Fruit fly (Drosophila melanogaster) whole organism, prepupa: ENCODE measurements around the gene cerv.
A peak's percentile ranks its signal among the peaks of the same experiment; 100 is the strongest.

Source experiments
- Blimp-1 ChIP-seq: fragments of 200-800 bp; sonication (Bioruptor generic); optimal IDR thresholded peaks from 3 replicates; lab custom pipeline; 2017; ENCODE audit warnings: missing biosample characterization, missing genetic modification characterization, mild to moderate bottlenecking, moderate library complexity, missing genetic modification reagents
- CG10669 ChIP-seq: fragments of 200-800 bp; sonication (Bioruptor generic); optimal IDR thresholded peaks from 3 replicates; lab custom pipeline; 2018; ENCODE audit warnings: missing biosample characterization, mild to moderate bottlenecking, missing genetic modification characterization, moderate library complexity
- CG11762 ChIP-seq: fragments of 200-800 bp; sonication (Bioruptor generic); optimal IDR thresholded peaks from 3 replicates; lab custom pipeline; 2016; ENCODE audit warnings: missing biosample characterization, missing genetic modification characterization; ENCODE audit not compliant: insufficient read depth
- CG11902 ChIP-seq: fragments of 200-800 bp; sonication (Bioruptor generic); optimal IDR thresholded peaks from 3 replicates; lab custom pipeline; 2016; ENCODE audit warnings: missing biosample characterization, missing genetic modification characterization
- CG15336 ChIP-seq: fragments of 200-800 bp; sonication (Bioruptor generic); IDR thresholded peaks from 2 replicates; pipeline ENCODE4 v1.3.6; 2022; ENCODE audit warnings: missing biosample characterization, missing genetic modification characterization
- CG1621 ChIP-seq: fragments of 200-800 bp; sonication (Bioruptor generic); optimal IDR thresholded peaks from 3 replicates; lab custom pipeline; 2018; ENCODE audit warnings: missing biosample characterization, mild to moderate bottlenecking, missing genetic modification characterization
- CG16779 ChIP-seq: fragments of 200-800 bp; sonication (Bioruptor generic); optimal IDR thresholded peaks from 3 replicates; lab custom pipeline; 2017; ENCODE audit warnings: missing biosample characterization, mild to moderate bottlenecking, missing genetic modification characterization
- CG3032 ChIP-seq: fragments of 200-800 bp; optimal IDR thresholded peaks from 2 replicates; lab custom pipeline; 2019; ENCODE audit warnings: missing biosample characterization, mild to moderate bottlenecking, missing genetic modification characterization, moderate library complexity
- CG31627 ChIP-seq: fragments of 200-800 bp; sonication (Bioruptor generic); optimal IDR thresholded peaks from 3 replicates; lab custom pipeline; 2016; ENCODE audit warnings: missing biosample characterization, missing genetic modification characterization
- CG32006 ChIP-seq: fragments of 200-800 bp; sonication (Bioruptor generic); optimal IDR thresholded peaks from 3 replicates; lab custom pipeline; 2017; ENCODE audit warnings: missing biosample characterization, mild to moderate bottlenecking, missing genetic modification characterization
- CG34406 ChIP-seq: fragments of 200-800 bp; sonication (Bioruptor generic); optimal IDR thresholded peaks from 3 replicates; lab custom pipeline; 2016; ENCODE audit warnings: missing biosample characterization, missing genetic modification characterization
- CG3919 ChIP-seq: fragments of 200-800 bp; sonication (Bioruptor generic); optimal IDR thresholded peaks from 3 replicates; lab custom pipeline; 2016; ENCODE audit warnings: missing biosample characterization, missing genetic modification characterization
- CG4318 ChIP-seq: fragments of 200-800 bp; sonication (Bioruptor generic); optimal IDR thresholded peaks from 3 replicates; lab custom pipeline; 2017; ENCODE audit warnings: missing biosample characterization, mild to moderate bottlenecking, missing genetic modification characterization
- CG6163 ChIP-seq: fragments of 200-800 bp; sonication (Bioruptor generic); IDR thresholded peaks from 3 replicates; pipeline ENCODE4 v1.3.6; 2022; ENCODE audit warnings: missing biosample characterization, missing genetic modification characterization
- CG6276 ChIP-seq: fragments of 200-800 bp; sonication (Bioruptor generic); optimal IDR thresholded peaks from 2 replicates; lab custom pipeline; 2017; ENCODE audit warnings: missing biosample characterization, mild to moderate bottlenecking, missing genetic modification characterization
- CG6792 ChIP-seq: fragments of 200-800 bp; sonication (Bioruptor generic); optimal IDR thresholded peaks from 3 replicates; lab custom pipeline; 2016; ENCODE audit warnings: missing biosample characterization, missing genetic modification characterization
- CG6808 ChIP-seq: fragments of 200-800 bp; sonication (Bioruptor generic); optimal IDR thresholded peaks from 3 replicates; lab custom pipeline; 2017; ENCODE audit warnings: missing biosample characterization, missing genetic modification characterization, mild to moderate bottlenecking, moderate library complexity, missing genetic modification reagents
- CG7368 ChIP-seq: fragments of 200-800 bp; sonication (Bioruptor generic); optimal IDR thresholded peaks from 3 replicates; lab custom pipeline; 2016; ENCODE audit warnings: missing biosample characterization, missing genetic modification characterization
- CG8119 ChIP-seq: fragments of 200-800 bp; sonication (Bioruptor generic); IDR thresholded peaks from 3 replicates; pipeline ENCODE4 v1.3.6; 2022; ENCODE audit warnings: missing biosample characterization, missing genetic modification characterization
- CG8632 ChIP-seq: fragments of 200-800 bp; sonication (Bioruptor generic); optimal IDR thresholded peaks from 3 replicates; lab custom pipeline; 2016; ENCODE audit warnings: missing biosample characterization, missing genetic modification characterization
- CG9139 ChIP-seq: fragments of 200-800 bp; sonication (Bioruptor generic); optimal IDR thresholded peaks from 3 replicates; lab custom pipeline; 2017; ENCODE audit warnings: missing biosample characterization, mild to moderate bottlenecking, missing genetic modification characterization
- Eip75B ChIP-seq: fragments of 200-800 bp; sonication (Bioruptor generic); optimal IDR thresholded peaks from 3 replicates; lab custom pipeline; 2016; ENCODE audit warnings: missing biosample characterization, missing genetic modification characterization
- Eip78C ChIP-seq: fragments of 200-800 bp; sonication (Bioruptor generic); peaks from one replicate; lab custom pipeline; 2016; ENCODE audit warnings: missing biosample characterization, missing genetic modification characterization
- Ets21C ChIP-seq: fragments of 200-800 bp; sonication (Bioruptor generic); optimal IDR thresholded peaks from 3 replicates; lab custom pipeline; 2016; ENCODE audit warnings: missing biosample characterization, missing genetic modification characterization
- Hr38 ChIP-seq: sonication (Bioruptor generic); optimal IDR thresholded peaks from 2 replicates; lab custom pipeline; 2016; ENCODE audit warnings: missing biosample characterization, missing genetic modification characterization
- Hr39 ChIP-seq: fragments of 200-800 bp; sonication (Bioruptor generic); optimal IDR thresholded peaks from 2 replicates; lab custom pipeline; 2016; ENCODE audit warnings: missing biosample characterization, missing genetic modification characterization
- Hr4 ChIP-seq: fragments of 200-800 bp; sonication (Bioruptor generic); optimal IDR thresholded peaks from 3 replicates; lab custom pipeline; 2016; ENCODE audit warnings: missing biosample characterization, missing genetic modification characterization
- Lpt ChIP-seq: fragments of 200-800 bp; sonication (Bioruptor generic); optimal IDR thresholded peaks from 3 replicates; lab custom pipeline; 2016; ENCODE audit warnings: missing biosample characterization, missing genetic modification characterization
- Met ChIP-seq: fragments of 200-800 bp; sonication (Bioruptor generic); optimal IDR thresholded peaks from 3 replicates; lab custom pipeline; 2016; ENCODE audit warnings: missing biosample characterization, missing genetic modification characterization
- OdsH ChIP-seq: fragments of 200-800 bp; sonication (Bioruptor generic); optimal IDR thresholded peaks from 3 replicates; lab custom pipeline; 2016; ENCODE audit warnings: missing biosample characterization, missing genetic modification characterization
- Smox ChIP-seq: fragments of 200-800 bp; sonication (Bioruptor generic); optimal IDR thresholded peaks from 3 replicates; lab custom pipeline; 2016; ENCODE audit warnings: missing biosample characterization, missing genetic modification characterization
- Sox102F ChIP-seq: fragments of 200-800 bp; sonication (Bioruptor generic); optimal IDR thresholded peaks from 2 replicates; lab custom pipeline; 2016; ENCODE audit warnings: missing biosample characterization, mild to moderate bottlenecking, missing genetic modification characterization
- Sox14 ChIP-seq: fragments of 200-800 bp; sonication (Bioruptor generic); optimal IDR thresholded peaks from 3 replicates; lab custom pipeline; 2016; ENCODE audit warnings: missing biosample characterization, missing genetic modification characterization
- Sox15 ChIP-seq: fragments of 200-800 bp; sonication (Bioruptor generic); optimal IDR thresholded peaks from 3 replicates; lab custom pipeline; 2016; ENCODE audit warnings: missing biosample characterization, missing genetic modification characterization
- achi ChIP-seq: fragments of 200-800 bp; sonication (Bioruptor generic); optimal IDR thresholded peaks from 3 replicates; lab custom pipeline; 2016; ENCODE audit warnings: missing biosample characterization, missing genetic modification characterization
- acj6 ChIP-seq: fragments of 200-800 bp; sonication (Bioruptor generic); optimal IDR thresholded peaks from 3 replicates; lab custom pipeline; 2016; ENCODE audit warnings: missing biosample characterization, missing genetic modification characterization
- cyc ChIP-seq: fragments of 200-800 bp; sonication (Bioruptor generic); optimal IDR thresholded peaks from 3 replicates; lab custom pipeline; 2016; ENCODE audit warnings: missing biosample characterization, missing genetic modification characterization
- dac ChIP-seq: fragments of 200-800 bp; sonication (Bioruptor generic); optimal IDR thresholded peaks from 2 replicates; lab custom pipeline; 2017; ENCODE audit warnings: missing biosample characterization, mild to moderate bottlenecking, missing genetic modification characterization
- dsx ChIP-seq: fragments of 200-800 bp; optimal IDR thresholded peaks from 3 replicates; lab custom pipeline; 2019; ENCODE audit warnings: missing biosample characterization, mild to moderate bottlenecking, missing genetic modification characterization, moderate library complexity; ENCODE audit not compliant: poor library complexity, severe bottlenecking
- eg ChIP-seq: fragments of 200-800 bp; sonication (Bioruptor generic); IDR thresholded peaks from 3 replicates; pipeline ENCODE4 v1.3.6; 2022; ENCODE audit warnings: missing biosample characterization, missing genetic modification characterization
- esn ChIP-seq: fragments of 200-800 bp; sonication (Bioruptor generic); optimal IDR thresholded peaks from 2 replicates; lab custom pipeline; 2016; ENCODE audit warnings: missing biosample characterization, mild to moderate bottlenecking, missing genetic modification characterization, moderate library complexity
- fd59A ChIP-seq: fragments of 200-800 bp; sonication (Bioruptor generic); optimal IDR thresholded peaks from 2 replicates; lab custom pipeline; 2017; ENCODE audit warnings: missing biosample characterization, mild to moderate bottlenecking, missing genetic modification characterization, missing genetic modification reagents
- fd85E ChIP-seq: fragments of 200-800 bp; sonication (Bioruptor generic); optimal IDR thresholded peaks from 3 replicates; lab custom pipeline; 2016; ENCODE audit warnings: missing biosample characterization, missing genetic modification characterization
- fkh ChIP-seq: fragments of 200-800 bp; sonication (Bioruptor generic); optimal IDR thresholded peaks from 3 replicates; lab custom pipeline; 2017; ENCODE audit warnings: missing biosample characterization, mild to moderate bottlenecking, missing genetic modification characterization, moderate library complexity
- lz ChIP-seq: fragments of 200-800 bp; sonication (Bioruptor generic); optimal IDR thresholded peaks from 3 replicates; lab custom pipeline; 2016; ENCODE audit warnings: missing biosample characterization, missing genetic modification characterization
- net ChIP-seq: fragments of 200-800 bp; sonication (Bioruptor generic); optimal IDR thresholded peaks from 3 replicates; lab custom pipeline; 2016; ENCODE audit warnings: missing biosample characterization, missing genetic modification characterization
- pdm3 ChIP-seq: fragments of 200-800 bp; sonication (Bioruptor generic); optimal IDR thresholded peaks from 3 replicates; lab custom pipeline; 2016; ENCODE audit warnings: missing biosample characterization, missing genetic modification characterization
- salr ChIP-seq, 2 experiments: fragments of 200-800 bp; sonication (Bioruptor generic); optimal IDR thresholded peaks; 3 replicates each; lab custom pipeline; 2016 to 2018; ENCODE audit warnings: missing biosample characterization in 2 of 2, missing genetic modification characterization in 2 of 2, mild to moderate bottlenecking in 1 of 2
- spab ChIP-seq: fragments of 200-800 bp; sonication (Bioruptor generic); optimal IDR thresholded peaks from 2 replicates; lab custom pipeline; 2017; ENCODE audit warnings: missing biosample characterization, mild to moderate bottlenecking, missing genetic modification characterization, missing genetic modification reagents
- svp ChIP-seq: fragments of 200-800 bp; sonication (Bioruptor generic); peaks from one replicate; lab custom pipeline; 2016; ENCODE audit warnings: missing biosample characterization, missing genetic modification characterization
- topi ChIP-seq: fragments of 200-800 bp; sonication (Bioruptor generic); optimal IDR thresholded peaks from 3 replicates; lab custom pipeline; 2016; ENCODE audit warnings: missing biosample characterization, missing genetic modification characterization

cerv gene

DNA sequence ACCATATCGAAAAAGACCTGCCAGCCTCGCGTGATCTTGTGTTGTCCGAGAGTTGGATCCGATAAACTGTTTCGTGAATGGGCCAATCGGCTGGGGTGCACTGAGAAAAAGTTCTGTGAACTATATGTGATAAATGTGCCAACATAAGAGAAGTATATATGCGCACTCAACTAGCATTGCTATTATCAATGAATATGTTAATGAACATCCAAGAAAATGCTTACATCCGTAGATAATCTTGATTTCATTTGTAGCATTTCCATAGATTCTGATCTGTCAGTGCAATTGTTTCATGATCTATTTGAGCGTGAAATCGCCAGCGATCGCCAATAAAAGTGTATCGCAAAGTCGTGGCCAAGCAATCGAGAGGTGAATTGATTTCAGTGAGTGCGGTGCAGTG is 23.3 kb upstream of the cerv start (continued):
- no peak for TF ChIP-seq cyc (GFP tag; lab: Kevin White, UChicago)

DNA sequence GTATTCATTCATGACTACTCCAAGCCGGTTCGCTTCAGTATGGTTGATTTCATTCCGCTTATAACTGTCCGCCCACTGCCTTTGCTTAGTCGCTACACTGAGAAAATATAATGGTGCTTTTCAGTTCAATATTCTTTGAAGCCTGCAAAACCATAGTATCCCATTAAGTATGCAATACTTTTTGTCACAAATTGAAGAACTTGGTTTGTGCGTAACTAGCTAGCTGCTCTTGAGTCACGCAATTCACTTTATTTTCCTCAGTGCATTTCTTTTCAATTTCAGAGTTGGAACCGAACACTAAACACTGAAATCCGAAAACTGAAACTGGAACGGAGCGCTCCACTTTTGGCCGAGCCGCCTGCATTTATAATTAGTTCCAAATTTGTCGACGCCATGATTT is 21.7 kb upstream of the cerv start:
- no peak for TF ChIP-seq fkh
- TF ChIP-seq CG32006 (GFP tag; lab: Kevin White, UChicago): peak; percentile 56
- TF ChIP-seq CG6163 (GFP tag; lab: Robert Waterston, UW): peak; percentile 48; the same call in 2 of the 3 replicates
- no peak for TF ChIP-seq CG16779 (tag; lab: Kevin White, UChicago)
- no peak for TF ChIP-seq CG34406 (GFP tag; lab: Kevin White, UChicago)
- TF ChIP-seq CG7368: no peak
- TF ChIP-seq achi (GFP tag; lab: Kevin White, UChicago): no peak
- TF ChIP-seq fd59A (GFP tag; lab: Kevin White, UChicago): no peak
- TF ChIP-seq Sox15 (GFP tag; lab: Kevin White, UChicago): no peak
- TF ChIP-seq Hr4 (GFP tag; lab: Kevin White, UChicago): peak; percentile 67
- no peak for TF ChIP-seq dac (GFP tag; lab: Kevin White, UChicago)
- no peak for TF ChIP-seq CG6808 (GFP tag; lab: Kevin White, UChicago)
- no peak for TF ChIP-seq CG1621 (tag; lab: Kevin White, UChicago)
- TF ChIP-seq svp: peak; percentile 65
- TF ChIP-seq lz (GFP tag; lab: Kevin White, UChicago): peak; percentile 29
- peak; percentile 78 for TF ChIP-seq CG15336
- no peak for TF ChIP-seq Smox
- peak; percentile 25 for TF ChIP-seq CG3919 (GFP tag; lab: Kevin White, UChicago)
- no peak for TF ChIP-seq CG6792 (GFP tag; lab: Kevin White, UChicago)
- no peak for TF ChIP-seq CG9139 (GFP tag; lab: Kevin White, UChicago)
- peak; percentile 17 for TF ChIP-seq acj6 (GFP tag; lab: Kevin White, UChicago)
- peak; percentile 6 for TF ChIP-seq CG11762
- peak; percentile 36 for TF ChIP-seq OdsH
- TF ChIP-seq CG4318 (GFP tag; lab: Kevin White, UChicago): no peak
- TF ChIP-seq salr (GFP tag; optimal IDR thresholded peaks at IDR 0.05; lab: Kevin White, UChicago): no peak
- TF ChIP-seq CG8632 (GFP tag; lab: Kevin White, UChicago): no peak
- no peak for TF ChIP-seq CG11902 (GFP tag; lab: Kevin White, UChicago)
- no peak for TF ChIP-seq Sox14 (GFP tag; lab: Kevin White, UChicago)
- no peak for TF ChIP-seq Ets21C (GFP tag; lab: Kevin White, UChicago)
- TF ChIP-seq topi (GFP tag; lab: Kevin White, UChicago): peak; percentile 11
- no peak for TF ChIP-seq Eip75B (GFP tag; lab: Kevin White, UChicago)
- TF ChIP-seq Hr39 (GFP tag; lab: Kevin White, UChicago): peak; percentile 35
- TF ChIP-seq CG8119 (GFP tag; lab: Robert Waterston, UW): peak; percentile 61
- peak; percentile 24 for TF ChIP-seq Met (GFP tag; lab: Kevin White, UChicago)
- no peak for TF ChIP-seq fd85E (GFP tag; lab: Kevin White, UChicago)
- peak; percentile 79 for TF ChIP-seq Eip78C
- peak; percentile 2 for TF ChIP-seq CG31627
- TF ChIP-seq esn (GFP tag; lab: Kevin White, UChicago): peak; percentile 14
- no peak for TF ChIP-seq Hr38
- no peak for TF ChIP-seq dsx (GFP tag; lab: Kevin White, UChicago)
- TF ChIP-seq eg: peak; percentile 77
- no peak for TF ChIP-seq spab
- TF ChIP-seq Lpt (GFP tag; lab: Kevin White, UChicago): peak; percentile 21
- peak; percentile 3 for TF ChIP-seq net (GFP tag; lab: Kevin White, UChicago)
- TF ChIP-seq Sox102F (GFP tag; lab: Kevin White, UChicago): no peak
- TF ChIP-seq CG6276 (GFP tag; lab: Kevin White, UChicago): peak; percentile 59
- TF ChIP-seq CG10669: no peak
- peak; percentile 33 for TF ChIP-seq cyc (GFP tag; lab: Kevin White, UChicago)
- TF ChIP-seq Blimp-1 (GFP tag; lab: Kevin White, UChicago): no peak
- peak; percentile 47 for TF ChIP-seq pdm3
- no peak for TF ChIP-seq CG3032
